Fruit fly (Drosophila melanogaster) whole organism, embryonic: ENCODE results near the gene Alms1a.

ENCODE experiments used
- Atf-2 ChIP-seq: fragments of 200-800 bp; sonication (Bioruptor generic); optimal IDR thresholded peaks from 2 replicates; lab custom pipeline; 2016; ENCODE audit warnings: missing biosample characterization, missing genetic modification characterization
- Awh ChIP-seq: fragments of 200-800 bp; sonication (Bioruptor generic); IDR thresholded peaks from 2 replicates; pipeline ENCODE4, ENCODE4 v1.3.6; 2022; ENCODE audit warnings: missing biosample characterization, missing genetic modification characterization
- CG10462 ChIP-seq: fragments of 200-800 bp; sonication (Bioruptor generic); optimal IDR thresholded peaks from 2 replicates; lab custom pipeline; 2016; ENCODE audit warnings: missing biosample characterization, missing genetic modification characterization
- CG12071 ChIP-seq: fragments of 200-800 bp; sonication (Bioruptor generic); optimal IDR thresholded peaks from 3 replicates; lab custom pipeline; 2018; ENCODE audit warnings: missing biosample characterization, mild to moderate bottlenecking, missing genetic modification characterization
- CG12942 ChIP-seq: fragments of 200-800 bp; sonication (Bioruptor generic); optimal IDR thresholded peaks from 3 replicates; lab custom pipeline; 2016; ENCODE audit warnings: missing biosample characterization, missing genetic modification characterization
- CG13894 ChIP-seq: fragments of 200-800 bp; sonication (Bioruptor generic); optimal IDR thresholded peaks from 3 replicates; lab custom pipeline; 2018; ENCODE audit warnings: missing biosample characterization, mild to moderate bottlenecking, missing genetic modification characterization, moderate library complexity
- CG15073 ChIP-seq: fragments of 200-800 bp; sonication (Bioruptor generic); optimal IDR thresholded peaks from 2 replicates; lab custom pipeline; 2016; ENCODE audit warnings: missing biosample characterization, missing genetic modification characterization
- CG1603 ChIP-seq: fragments of 200-800 bp; sonication (Bioruptor generic); optimal IDR thresholded peaks from 2 replicates; lab custom pipeline; 2019; ENCODE audit warnings: missing biosample characterization, mild to moderate bottlenecking, missing genetic modification characterization, moderate library complexity
- CG17912 ChIP-seq: fragments of 200-800 bp; sonication (Bioruptor generic); optimal IDR thresholded peaks from 2 replicates; lab custom pipeline; 2018; ENCODE audit warnings: missing biosample characterization, mild to moderate bottlenecking, missing genetic modification characterization
- CG3065 ChIP-seq: fragments of 200-800 bp; sonication (Bioruptor generic); optimal IDR thresholded peaks from 2 replicates; lab custom pipeline; 2016; ENCODE audit warnings: missing biosample characterization, missing genetic modification characterization
- CG7839 ChIP-seq: fragments of 200-800 bp; sonication (Bioruptor generic); optimal IDR thresholded peaks from 3 replicates; lab custom pipeline; 2018; ENCODE audit warnings: missing biosample characterization, mild to moderate bottlenecking, missing genetic modification characterization, moderate library complexity
- CG8281 ChIP-seq: fragments of 200-800 bp; sonication (Bioruptor generic); optimal IDR thresholded peaks from 2 replicates; lab custom pipeline; 2018; ENCODE audit warnings: missing biosample characterization, mild to moderate bottlenecking, missing genetic modification characterization, moderate library complexity
- CoRest ChIP-seq: fragments of 200-800 bp; sonication (Bioruptor generic); optimal IDR thresholded peaks from 3 replicates; lab custom pipeline; 2018; ENCODE audit warnings: missing biosample characterization, mild to moderate bottlenecking, missing genetic modification characterization, moderate library complexity
- CrebB ChIP-seq: fragments of 200-800 bp; sonication (Bioruptor generic); optimal IDR thresholded peaks from 3 replicates; lab custom pipeline; 2018; ENCODE audit warnings: missing biosample characterization, mild to moderate bottlenecking, missing genetic modification characterization
- Dbx ChIP-seq: fragments of 200-800 bp; sonication (Bioruptor generic); IDR thresholded peaks from 3 replicates; pipeline ENCODE4 v1.3.6; 2022; ENCODE audit warnings: missing biosample characterization, missing genetic modification characterization
- Dp ChIP-seq: fragments of 200-800 bp; sonication (Bioruptor generic); optimal IDR thresholded peaks from 2 replicates; lab custom pipeline; 2018; ENCODE audit warnings: missing biosample characterization, mild to moderate bottlenecking, missing genetic modification characterization, moderate library complexity
- Eip74EF ChIP-seq, 2 experiments: fragments of 200-800 bp in 1 of 2; fragments of >200 bp in 1 of 2; sonication (Bioruptor generic) in 1 of 2; optimal IDR thresholded peaks; 2 replicates each; lab custom pipeline; 2017 to 2019; ENCODE audit warnings: missing biosample characterization in 2 of 2, missing genetic modification characterization in 2 of 2, mild to moderate bottlenecking in 1 of 2, moderate library complexity in 1 of 2
- Fer2 ChIP-seq: fragments of 200-800 bp; sonication (Bioruptor generic); optimal IDR thresholded peaks from 2 replicates; lab custom pipeline; 2018; ENCODE audit warnings: missing biosample characterization, mild to moderate bottlenecking, missing genetic modification characterization, moderate library complexity
- H2.0 ChIP-seq: fragments of 200-800 bp; sonication (Bioruptor generic); IDR thresholded peaks from 2 replicates; pipeline ENCODE4 v1.3.6; 2022; ENCODE audit warnings: missing biosample characterization, missing genetic modification characterization
- HLHmδ ChIP-seq: fragments of 200-800 bp; sonication (Bioruptor generic); optimal IDR thresholded peaks from 2 replicates; lab custom pipeline; 2018; ENCODE audit warnings: missing biosample characterization, mild to moderate bottlenecking, missing genetic modification characterization, moderate library complexity
- Hey ChIP-seq: fragments of 200-800 bp; sonication (Bioruptor generic); optimal IDR thresholded peaks from 3 replicates; lab custom pipeline; 2018; ENCODE audit warnings: missing biosample characterization, mild to moderate bottlenecking, missing genetic modification characterization
- Jarid2 ChIP-seq: fragments of 200-800 bp; sonication (Bioruptor generic); optimal IDR thresholded peaks from 3 replicates; lab custom pipeline; 2017; ENCODE audit warnings: mild to moderate bottlenecking, missing biosample characterization, missing genetic modification reagents, missing genetic modification characterization
- Med ChIP-seq: fragments of 200-800 bp; sonication (Bioruptor generic); peaks from one replicate; lab custom pipeline; 2016; ENCODE audit warnings: missing biosample characterization, missing genetic modification characterization, mild to moderate bottlenecking, inconsistent platforms, moderate library complexity
- Nf-YC ChIP-seq: fragments of 200-800 bp; optimal IDR thresholded peaks from 3 replicates; lab custom pipeline; 2019; ENCODE audit warnings: missing biosample characterization, mild to moderate bottlenecking, missing genetic modification characterization, moderate library complexity
- PHDP ChIP-seq: fragments of 200-800 bp; sonication (Bioruptor generic); optimal IDR thresholded peaks from 3 replicates; lab custom pipeline; 2018; ENCODE audit warnings: missing biosample characterization, mild to moderate bottlenecking, missing genetic modification characterization, moderate library complexity
- Rfx ChIP-seq: fragments of 200-800 bp; sonication (Bioruptor generic); IDR thresholded peaks from 2 replicates; pipeline ENCODE4 v1.3.6; 2022; ENCODE audit warnings: missing biosample characterization, missing genetic modification characterization
- Tbp ChIP-seq: fragments of >200 bp; optimal IDR thresholded peaks from 2 replicates; lab custom pipeline; 2018; ENCODE audit warnings: missing biosample characterization, missing genetic modification characterization
- Xbp1 ChIP-seq: fragments of 200-800 bp; sonication (Bioruptor generic); optimal IDR thresholded peaks from 3 replicates; lab custom pipeline; 2016; ENCODE audit warnings: missing biosample characterization, mild to moderate bottlenecking, missing genetic modification characterization
- croc ChIP-seq: fragments of 200-800 bp; sonication (Bioruptor generic); conservative IDR thresholded peaks from 3 replicates; pipeline ENCODE4 v1.3.6; 2022; ENCODE audit warnings: missing biosample characterization, missing genetic modification characterization
- crol ChIP-seq: fragments of 200-800 bp; sonication (Bioruptor generic); IDR thresholded peaks from 2 replicates; pipeline ENCODE4 v1.3.6; 2022; ENCODE audit warnings: missing biosample characterization, missing genetic modification characterization
- dm ChIP-seq: fragments of 200-800 bp; sonication (Bioruptor generic); optimal IDR thresholded peaks from 3 replicates; lab custom pipeline; 2016; ENCODE audit warnings: missing biosample characterization, missing genetic modification characterization
- dmrt11E ChIP-seq: fragments of 200-800 bp; sonication (Bioruptor generic); optimal IDR thresholded peaks from 3 replicates; lab custom pipeline; 2018; ENCODE audit warnings: missing biosample characterization, mild to moderate bottlenecking, missing genetic modification characterization, moderate library complexity
- emc ChIP-seq: fragments of 200-800 bp; sonication (Bioruptor generic); optimal IDR thresholded peaks from 2 replicates; lab custom pipeline; 2016; ENCODE audit warnings: missing biosample characterization, missing genetic modification characterization
- esg ChIP-seq: fragments of 200-800 bp; sonication (Bioruptor generic); conservative IDR thresholded peaks from 2 replicates; pipeline ENCODE4 v1.3.6; 2022; ENCODE audit warnings: missing biosample characterization, missing genetic modification characterization
- eve ChIP-seq, 2 experiments: fragments of >200 bp; optimal IDR thresholded peaks; 2 replicates each; lab custom pipeline; 2017; ENCODE audit warnings: missing biosample characterization in 2 of 2, missing genetic modification characterization in 2 of 2
- fd96Cb ChIP-seq: fragments of 200-800 bp; sonication (Bioruptor generic); optimal IDR thresholded peaks from 2 replicates; lab custom pipeline; 2018; ENCODE audit warnings: missing biosample characterization, mild to moderate bottlenecking, missing genetic modification characterization, moderate library complexity
- insv ChIP-seq, 2 experiments: fragments of 200-800 bp; sonication (Bioruptor generic); optimal IDR thresholded peaks; 3 replicates each; lab custom pipeline; 2016 to 2018; ENCODE audit warnings: missing biosample characterization in 2 of 2, missing genetic modification characterization in 2 of 2
- luna ChIP-seq: fragments of 200-800 bp; sonication (Bioruptor generic); optimal IDR thresholded peaks from 2 replicates; lab custom pipeline; 2016; ENCODE audit warnings: missing biosample characterization, missing genetic modification characterization
- pb ChIP-seq: fragments of 200-800 bp; sonication (Bioruptor generic); optimal IDR thresholded peaks from 3 replicates; lab custom pipeline; 2016; ENCODE audit warnings: missing biosample characterization, missing genetic modification characterization
- pho ChIP-seq: fragments of 200-800 bp; sonication (Bioruptor generic); optimal IDR thresholded peaks from 2 replicates; lab custom pipeline; 2016; ENCODE audit warnings: missing biosample characterization, missing genetic modification characterization
- psq ChIP-seq: fragments of 200-800 bp; sonication (Bioruptor generic); optimal IDR thresholded peaks from 2 replicates; lab custom pipeline; 2017; ENCODE audit warnings: missing biosample characterization, missing genetic modification characterization
- rib ChIP-seq: fragments of 200-800 bp; sonication (Bioruptor generic); IDR thresholded peaks from 2 replicates; pipeline ENCODE4 v1.3.6; 2022; ENCODE audit warnings: missing biosample characterization, missing genetic modification characterization
- ro ChIP-seq: fragments of 200-800 bp; sonication (Bioruptor generic); IDR thresholded peaks from 2 replicates; pipeline ENCODE4 v1.3.6; 2022; ENCODE audit warnings: missing biosample characterization, missing genetic modification characterization
- sc ChIP-seq, 3 experiments: fragments of >200 bp in 2 of 3; fragments of 200-800 bp in 1 of 3; sonication (Bioruptor generic) in 1 of 3; optimal IDR thresholded peaks; 2 replicates in 2 of 3; 3 replicates in 1 of 3; lab custom pipeline; 2017; ENCODE audit warnings: mild to moderate bottlenecking in 1 of 3, missing biosample characterization in 1 of 3, missing genetic modification characterization in 1 of 3, missing genetic modification reagents in 1 of 3
- sisA ChIP-seq: fragments of 200-800 bp; sonication (Bioruptor generic); IDR thresholded peaks from 2 replicates; pipeline ENCODE4 v1.3.6; 2022; ENCODE audit warnings: missing biosample characterization, missing genetic modification characterization
- so ChIP-seq: fragments of 200-800 bp; sonication (Bioruptor generic); IDR thresholded peaks from 3 replicates; pipeline ENCODE4 v1.3.6; 2022; ENCODE audit warnings: missing biosample characterization, missing genetic modification characterization
- tap ChIP-seq: fragments of 200-800 bp; optimal IDR thresholded peaks from 3 replicates; lab custom pipeline; 2019; ENCODE audit warnings: missing biosample characterization, mild to moderate bottlenecking, missing genetic modification characterization, moderate library complexity
- trem ChIP-seq: fragments of 200-800 bp; optimal IDR thresholded peaks from 3 replicates; lab custom pipeline; 2019; ENCODE audit warnings: missing biosample characterization, mild to moderate bottlenecking, missing genetic modification characterization, moderate library complexity
- unpg ChIP-seq: fragments of 200-800 bp; sonication (Bioruptor generic); optimal IDR thresholded peaks from 3 replicates; lab custom pipeline; 2018; ENCODE audit warnings: missing biosample characterization, mild to moderate bottlenecking, missing genetic modification characterization, moderate library complexity
- vfl ChIP-seq: fragments of 200-800 bp; sonication (Bioruptor generic); optimal IDR thresholded peaks from 2 replicates; lab custom pipeline; 2016; ENCODE audit warnings: missing biosample characterization, missing genetic modification characterization

The Alms1a gene

dm6 chrX:4679813-4680381 is 44.1 kb upstream of the Alms1a start (continued):
- TF ChIP-seq CoRest (peak; percentile 46), Tbp (GFP tag; lab: Kevin White, UChicago) (no peak), Eip74EF (GFP tag; optimal IDR thresholded peaks at IDR 0.05; lab: Kevin White, UChicago) (no peak), H2.0 (peak; percentile 51), insv (GFP tag; optimal IDR thresholded peaks at IDR 0.05; lab: Kevin White, UChicago) (no peak), ro (no peak), croc (GFP tag; lab: Robert Waterston, UW) (no peak), CG13894 (tag; lab: Kevin White, UChicago) (no peak), sisA (GFP tag; lab: Robert Waterston, UW) (peak; percentile 49; the same call in 1 of the 2 replicates), unpg (GFP tag; lab: Kevin White, UChicago) (peak; percentile 71), Atf-2 (GFP tag; lab: Kevin White, UChicago) (peak; percentile 61), vfl (GFP tag; lab: Kevin White, UChicago) (peak; percentile 20), CG12942 (GFP tag; lab: Kevin White, UChicago) (no peak), psq (no peak), pb (GFP tag; lab: Kevin White, UChicago) (no peak), luna (GFP tag; lab: Kevin White, UChicago) (no peak), dm (GFP tag; lab: Kevin White, UChicago) (no peak), dmrt11E (peak; percentile 50), Nf-YC (no peak), trem (tag; lab: Kevin White, UChicago) (no peak), tap (tag; lab: Kevin White, UChicago) (peak; percentile 25), PHDP (peak; percentile 60), CG7839 (peak; percentile 60), fd96Cb (tag; lab: Kevin White, UChicago) (peak; percentile 60), emc (GFP tag; lab: Kevin White, UChicago) (no peak), Hey (tag; lab: Kevin White, UChicago) (no peak), Dbx (peak; percentile 23; the same call in 1 of the 3 replicates), CG15073 (GFP tag; lab: Kevin White, UChicago) (no peak), CrebB (no peak), CG10462 (GFP tag; lab: Kevin White, UChicago) (peak; percentile 50), HLHmδ (GFP tag; lab: Kevin White, UChicago) (no peak), sc (optimal IDR thresholded peaks at IDR 0.05; lab: Kevin White, UChicago) (no peak), sc (GFP tag; optimal IDR thresholded peaks at IDR 0.05; lab: Kevin White, UChicago) (no peak), CG17912 (GFP tag; lab: Kevin White, UChicago) (no peak), so (GFP tag; lab: Robert Waterston, UW) (no peak), eve (GFP tag; optimal IDR thresholded peaks at IDR 0.05; lab: Kevin White, UChicago) (no peak), Awh (GFP tag; lab: Robert Waterston, UW) (0 out of 2 replicates have a peak, but pooled peaks have one; percentile 12), Rfx (peak; percentile 63), Med (GFP tag; lab: Kevin White, UChicago) (peak; percentile 77), Xbp1 (GFP tag; lab: Kevin White, UChicago) (peak; percentile 65), pho (GFP tag; lab: Kevin White, UChicago) (peak; percentile 22), Jarid2 (no peak), CG3065 (GFP tag; lab: Kevin White, UChicago) (no peak), esg (GFP tag; lab: Robert Waterston, UW) (peak; percentile 12; the same call in 1 of the 2 replicates), rib (no peak), crol (GFP tag; lab: Robert Waterston, UW) (no peak), CG8281 (tag; lab: Kevin White, UChicago) (no peak), Dp (GFP tag; lab: Kevin White, UChicago) (no peak), Fer2 (tag; lab: Kevin White, UChicago) (no peak), CG12071 (GFP tag; lab: Kevin White, UChicago) (peak; percentile 17), CG1603 (no peak)
